Worm (Caenorhabditis elegans) whole organism, mixed stage, embryonic: ENCODE measurements around the gene srd-40.

Experiments used
- blmp-1 ChIP-seq: fragments of 150-350 bp; optimal IDR thresholded peaks from 2 replicates; lab custom pipeline; 2014; ENCODE audit warnings: missing biosample characterization, missing genetic modification characterization
- nhr-12 ChIP-seq: fragments of 150-350 bp; optimal IDR thresholded peaks from 2 replicates; lab custom pipeline; 2014; ENCODE audit warnings: missing biosample characterization, missing genetic modification characterization
- nhr-2 ChIP-seq: fragments of 150-350 bp; optimal IDR thresholded peaks from 2 replicates; lab custom pipeline; 2014; ENCODE audit warnings: missing biosample characterization, missing genetic modification characterization
- pha-4 ChIP-seq: fragments of 150-350 bp; optimal IDR thresholded peaks from 2 replicates; lab custom pipeline; 2018; ENCODE audit warnings: missing biosample characterization, missing genetic modification reagents, missing genetic modification characterization

DNA sequence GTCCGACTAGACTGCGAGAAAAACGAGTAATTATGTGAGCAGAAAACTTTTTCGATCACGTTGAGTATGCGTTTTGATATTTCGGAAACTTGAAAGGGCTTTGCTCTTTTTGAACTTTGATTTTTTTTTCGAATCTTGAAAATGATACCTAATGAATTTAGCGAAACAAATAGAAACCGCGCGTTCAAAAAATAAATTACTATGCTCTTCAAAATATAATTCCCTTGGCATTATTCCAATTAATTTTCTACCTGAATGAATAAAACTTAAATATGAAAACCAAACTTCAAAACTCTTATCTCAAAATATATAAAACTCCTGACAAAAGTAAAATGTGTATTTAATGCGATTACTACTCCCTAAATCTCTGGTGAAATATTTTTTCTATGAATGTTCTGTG lies 8.3 kb upstream of the srd-40 start, which contains the start of gene xtr-2:
- no peak for TF ChIP-seq blmp-1 (tag; lab: Kevin White, UChicago)
- TF ChIP-seq nhr-12 (tag; lab: Kevin White, UChicago) = no peak
- TF ChIP-seq nhr-2 (tag; lab: Kevin White, UChicago) = no peak
- TF ChIP-seq pha-4 = no peak
